Worm (Caenorhabditis elegans) whole organism, L4 larva: ENCODE results near the gene B0280.7.

Experiments
- F10B5.3 ChIP-seq: sonication (generic microtip); optimal IDR thresholded peaks from 2 replicates; lab custom pipeline; 2016; ENCODE audit warnings: mild to moderate bottlenecking, missing genetic modification characterization, missing compliant biosample characterization
- F49E8.2 ChIP-seq: sonication (generic microtip); optimal IDR thresholded peaks from 2 replicates; lab custom pipeline; 2016; ENCODE audit warnings: missing compliant biosample characterization, mild to moderate bottlenecking, missing genetic modification characterization, borderline replicate concordance
- R02D3.7 ChIP-seq: fragments of 150-350 bp; sonication (generic microtip); optimal IDR thresholded peaks from 3 replicates; lab custom pipeline; 2014; ENCODE audit warnings: missing biosample characterization, missing genetic modification characterization
- Y105C5A.15 ChIP-seq: fragments of 200-800 bp; sonication (Bioruptor generic); IDR thresholded peaks from 2 replicates; pipeline ENCODE4 v1.3.6; 2022; ENCODE audit warnings: missing genetic modification characterization, missing compliant biosample characterization
- Y75B8A.6 ChIP-seq: fragments of 200-800 bp; sonication (Bioruptor generic); IDR thresholded peaks from 2 replicates; pipeline ENCODE4 v1.3.6; 2022; ENCODE audit warnings: missing genetic modification reagents, missing genetic modification characterization, missing compliant biosample characterization
- aha-1 ChIP-seq: fragments of 150-350 bp; peaks from one replicate; lab custom pipeline; 2014; ENCODE audit warnings: missing biosample characterization, missing genetic modification characterization
- arid-1 ChIP-seq: fragments of 200-800 bp; sonication (Bioruptor generic); conservative IDR thresholded peaks from 2 replicates; pipeline ENCODE4 v1.3.6; 2022; ENCODE audit warnings: missing genetic modification reagents, missing genetic modification characterization, missing compliant biosample characterization
- ceh-32 ChIP-seq: sonication (generic microtip); optimal IDR thresholded peaks from 2 replicates; lab custom pipeline; 2016; ENCODE audit warnings: mild to moderate bottlenecking, missing genetic modification characterization, missing compliant biosample characterization; ENCODE audit not compliant: poor library complexity
- ceh-44 ChIP-seq: fragments of 200-800 bp; sonication (Bioruptor generic); IDR thresholded peaks from 2 replicates; pipeline ENCODE4 v1.3.6; 2022; ENCODE audit warnings: missing genetic modification reagents, missing genetic modification characterization, missing compliant biosample characterization
- ceh-82 ChIP-seq: sonication (generic microtip); optimal IDR thresholded peaks from 2 replicates; lab custom pipeline; 2017; ENCODE audit warnings: missing biosample characterization, missing genetic modification characterization
- daf-16 ChIP-seq, 3 experiments: sonication (generic microtip); optimal IDR thresholded peaks; 2 replicates each; lab custom pipeline; 2016 to 2017; ENCODE audit warnings: missing genetic modification characterization in 3 of 3, missing genetic modification reagents in 3 of 3, mild to moderate bottlenecking in 2 of 3, missing compliant biosample characterization in 2 of 3, missing biosample characterization in 1 of 3, moderate library complexity in 1 of 3
- dmd-6 ChIP-seq: fragments of 200-800 bp; sonication (Bioruptor generic); IDR thresholded peaks from 2 replicates; pipeline ENCODE4 v1.3.6; 2022; ENCODE audit warnings: missing genetic modification reagents, missing genetic modification characterization, missing compliant biosample characterization
- dmd-8 ChIP-seq: fragments of 200-800 bp; sonication (Bioruptor generic); IDR thresholded peaks from 2 replicates; pipeline ENCODE4 v1.3.6; 2022; ENCODE audit warnings: missing genetic modification characterization, missing compliant biosample characterization
- dpl-1 ChIP-seq: fragments of 150-350 bp; optimal IDR thresholded peaks from 2 replicates; lab custom pipeline; 2014; ENCODE audit warnings: missing biosample characterization, missing genetic modification reagents, missing genetic modification characterization
- dve-1 ChIP-seq: sonication (generic microtip); optimal IDR thresholded peaks from 2 replicates; lab custom pipeline; 2017; ENCODE audit warnings: antibody characterized with exemption, mild to moderate bottlenecking, missing genetic modification characterization, missing compliant biosample characterization; ENCODE audit not compliant: insufficient read depth
- egl-43 ChIP-seq: fragments of 200-800 bp; sonication (Bioruptor generic); IDR thresholded peaks from 2 replicates; pipeline ENCODE4 v1.3.6; 2022; ENCODE audit warnings: missing genetic modification reagents, missing genetic modification characterization, missing compliant biosample characterization
- hlh-11 ChIP-seq: fragments of 200-800 bp; sonication (Bioruptor generic); optimal IDR thresholded peaks from 2 replicates; lab custom pipeline; 2018; ENCODE audit warnings: mild to moderate bottlenecking, missing genetic modification characterization, missing compliant biosample characterization
- hmg-1.1 ChIP-seq: fragments of 200-800 bp; sonication (Bioruptor generic); IDR thresholded peaks from 2 replicates; pipeline ENCODE4 v1.3.6; 2022; ENCODE audit warnings: missing genetic modification reagents, missing genetic modification characterization, missing compliant biosample characterization
- lin-1 ChIP-seq: fragments of 200-800 bp; sonication (Bioruptor generic); IDR thresholded peaks from 2 replicates; pipeline ENCODE4 v1.3.6; 2022; ENCODE audit warnings: missing genetic modification reagents, missing genetic modification characterization, missing compliant biosample characterization
- lin-38 ChIP-seq: fragments of 200-800 bp; sonication (Bioruptor generic); IDR thresholded peaks from 2 replicates; pipeline ENCODE4 v1.3.6; 2022; ENCODE audit warnings: missing genetic modification reagents, missing genetic modification characterization, missing compliant biosample characterization
- lir-3 ChIP-seq: sonication (generic microtip); optimal IDR thresholded peaks from 2 replicates; lab custom pipeline; 2016; ENCODE audit warnings: mild to moderate bottlenecking, missing genetic modification characterization, missing compliant biosample characterization
- lsy-2 ChIP-seq, 2 experiments: fragments of 150-350 bp in 1 of 2; sonication (generic microtip) in 1 of 2; optimal IDR thresholded peaks; 2 replicates each; lab custom pipeline; 2014 to 2017; ENCODE audit warnings: missing biosample characterization in 2 of 2, missing genetic modification characterization in 2 of 2
- madf-5 ChIP-seq, 2 experiments: fragments of 200-800 bp; sonication (Bioruptor generic); IDR thresholded peaks; 2 replicates each; pipeline ENCODE4 v1.3.6; 2022; ENCODE audit warnings: missing compliant biosample characterization in 2 of 2, missing genetic modification characterization in 2 of 2
- mdl-1 ChIP-seq, 2 experiments: fragments of 150-350 bp in 1 of 2; sonication (generic microtip) in 1 of 2; optimal IDR thresholded peaks; 2 replicates each; lab custom pipeline; 2014 to 2017; ENCODE audit warnings: missing biosample characterization in 2 of 2, missing genetic modification characterization in 2 of 2
- mep-1 ChIP-seq: fragments of 150-350 bp; sonication (generic microtip); optimal IDR thresholded peaks from 3 replicates; lab custom pipeline; 2014; ENCODE audit warnings: missing biosample characterization, missing genetic modification characterization
- mes-2 ChIP-seq: sonication (generic microtip); optimal IDR thresholded peaks from 2 replicates; lab custom pipeline; 2016; ENCODE audit warnings: missing genotype, mild to moderate bottlenecking, missing genetic modification characterization, missing compliant biosample characterization; ENCODE audit not compliant: poor library complexity, severe bottlenecking
- mxl-3 ChIP-seq: fragments of 200-800 bp; sonication (Bioruptor generic); optimal IDR thresholded peaks from 2 replicates; lab custom pipeline; 2018; ENCODE audit warnings: mild to moderate bottlenecking, missing genetic modification characterization, missing compliant biosample characterization
- nhr-10 ChIP-seq: fragments of 150-350 bp; optimal IDR thresholded peaks from 2 replicates; lab custom pipeline; 2014; ENCODE audit warnings: missing biosample characterization, missing genetic modification characterization
- nhr-11 ChIP-seq: fragments of 150-350 bp; optimal IDR thresholded peaks from 2 replicates; lab custom pipeline; 2014; ENCODE audit warnings: missing biosample characterization, missing genetic modification characterization
- nhr-111 ChIP-seq: fragments of 200-800 bp; sonication (Bioruptor generic); optimal IDR thresholded peaks from 2 replicates; lab custom pipeline; 2018; ENCODE audit warnings: mild to moderate bottlenecking, missing genetic modification characterization, missing compliant biosample characterization
- nhr-237 ChIP-seq: sonication (generic microtip); optimal IDR thresholded peaks from 2 replicates; lab custom pipeline; 2017; ENCODE audit warnings: missing biosample characterization, missing genetic modification characterization
- nhr-28 ChIP-seq: fragments of 150-350 bp; optimal IDR thresholded peaks from 2 replicates; lab custom pipeline; 2014; ENCODE audit warnings: missing biosample characterization, missing genetic modification characterization
- nhr-77 ChIP-seq: fragments of 150-350 bp; optimal IDR thresholded peaks from 2 replicates; lab custom pipeline; 2014; ENCODE audit warnings: missing biosample characterization, missing genetic modification characterization
- pqm-1 ChIP-seq: sonication (generic microtip); optimal IDR thresholded peaks from 2 replicates; lab custom pipeline; 2017; ENCODE audit warnings: missing biosample characterization, missing genetic modification characterization
- saeg-2 ChIP-seq: fragments of 200-800 bp; sonication (Bioruptor generic); IDR thresholded peaks from 2 replicates; pipeline ENCODE4 v1.3.6; 2022; ENCODE audit warnings: missing genetic modification reagents, missing genetic modification characterization, missing compliant biosample characterization
- sdz-12 ChIP-seq: fragments of 200-800 bp; sonication (Bioruptor generic); optimal IDR thresholded peaks from 2 replicates; lab custom pipeline; 2018; ENCODE audit warnings: mild to moderate bottlenecking, missing genetic modification characterization, missing compliant biosample characterization
- set-16 ChIP-seq: fragments of 200-800 bp; sonication (Bioruptor generic); IDR thresholded peaks from 2 replicates; pipeline ENCODE4 v1.3.6; 2022; ENCODE audit warnings: missing genetic modification reagents, missing genetic modification characterization, missing compliant biosample characterization
- snpc-1.2 ChIP-seq: fragments of 200-800 bp; sonication (Bioruptor generic); IDR thresholded peaks from 2 replicates; pipeline ENCODE4 v1.3.6; 2022; ENCODE audit warnings: missing genetic modification reagents, missing genetic modification characterization, missing compliant biosample characterization
- snpc-4 ChIP-seq: fragments of 150-350 bp; optimal IDR thresholded peaks from 2 replicates; lab custom pipeline; 2014; ENCODE audit warnings: missing biosample characterization, missing genetic modification characterization
- spr-3 ChIP-seq: fragments of 200-800 bp; sonication (Bioruptor generic); optimal IDR thresholded peaks from 2 replicates; lab custom pipeline; 2018; ENCODE audit warnings: mild to moderate bottlenecking, missing genetic modification characterization, missing compliant biosample characterization
- tag-97 ChIP-seq: fragments of 200-800 bp; sonication (Bioruptor generic); IDR thresholded peaks from 2 replicates; pipeline ENCODE4 v1.3.6; 2022; ENCODE audit warnings: missing genetic modification characterization, missing compliant biosample characterization
- unc-130 ChIP-seq: sonication (generic microtip); optimal IDR thresholded peaks from 2 replicates; lab custom pipeline; 2016; ENCODE audit warnings: missing genetic modification reagents, missing genetic modification characterization, missing compliant biosample characterization
- unc-62 ChIP-seq, 3 experiments: fragments of 150-350 bp in 1 of 3; sonication (generic microtip); optimal IDR thresholded peaks in 2 of 3; peaks in 1 of 3; 1 replicate in 1 of 3; 2 replicates in 2 of 3; lab custom pipeline; 2014 to 2017; ENCODE audit warnings: missing biosample characterization in 3 of 3, missing genetic modification characterization in 3 of 3, missing genetic modification reagents in 3 of 3, missing genotype in 1 of 3
- vab-7 ChIP-seq: fragments of 200-800 bp; sonication (Bioruptor generic); IDR thresholded peaks from 2 replicates; pipeline ENCODE4 v1.3.6; 2022; ENCODE audit warnings: missing genetic modification reagents, missing genetic modification characterization, missing compliant biosample characterization
- ztf-7 ChIP-seq: fragments of 150-350 bp; optimal IDR thresholded peaks from 2 replicates; lab custom pipeline; 2014; ENCODE audit warnings: missing biosample characterization, missing genetic modification characterization

B0280.7 gene

DNA sequence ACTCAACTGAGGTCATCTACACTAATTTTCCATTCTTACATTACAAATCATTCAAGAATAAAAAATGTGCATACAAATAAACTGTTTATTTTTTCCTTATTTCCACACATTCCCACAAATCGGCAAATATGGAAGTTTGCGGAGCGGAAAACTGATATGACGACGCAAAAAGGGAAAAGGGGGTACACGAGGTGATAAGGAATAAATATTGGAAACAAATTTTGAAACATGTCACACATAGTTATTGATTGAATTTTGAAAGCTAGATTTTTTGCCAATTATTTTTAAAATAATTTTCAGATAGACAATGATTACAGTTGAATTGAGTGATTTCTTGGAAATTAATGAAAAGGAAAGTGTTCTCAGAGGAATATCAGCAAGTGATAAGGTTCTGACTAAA, 16.9 kb upstream of the B0280.7 start, which contains the start of gene viro-2:
Gene viro-2, plus strand, starts transcription at position 301 of the 400 bp plus-strand sequence.
- peak; percentile 50 for TF ChIP-seq dmd-6

DNA sequence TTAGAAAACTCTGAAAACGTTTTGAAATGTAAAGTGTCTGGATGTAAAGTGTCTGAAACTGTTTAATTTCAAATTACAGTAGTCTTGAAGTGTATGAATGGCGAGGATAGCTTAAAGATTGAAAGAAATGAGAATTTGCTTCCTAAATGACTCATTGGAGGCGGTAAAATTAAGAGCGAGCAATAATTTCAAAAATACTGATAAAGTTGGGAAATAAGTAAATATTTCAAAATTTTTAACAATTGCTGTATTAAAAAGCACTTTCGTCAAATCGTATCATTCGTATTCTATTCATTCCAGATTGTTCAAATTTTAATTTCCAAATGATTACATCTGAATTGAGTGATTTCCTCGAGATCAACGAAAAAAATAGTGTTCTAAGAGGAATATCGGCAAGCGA, 12.7 kb upstream of the B0280.7 start, which contains the start of gene B0280.2:
Gene B0280.2, plus strand, starts transcription at position 301 of the 400 bp plus-strand sequence.
- TF ChIP-seq set-16 (GFP tag; lab: Robert Waterston, UW), result no peak
- no peak for TF ChIP-seq nhr-237 (tag; lab: Kevin White, UChicago)
- TF ChIP-seq F10B5.3, result no peak
- no peak for TF ChIP-seq egl-43 (GFP tag; lab: Robert Waterston, UW)
- TF ChIP-seq F49E8.2 (tag; lab: Kevin White, UChicago), result no peak
- no peak for TF ChIP-seq hmg-1.1 (GFP tag; lab: Robert Waterston, UW)
- no peak for TF ChIP-seq nhr-111 (GFP tag; lab: Kevin White, UChicago)
- TF ChIP-seq, all 104 proteins: peak for 0

DNA sequence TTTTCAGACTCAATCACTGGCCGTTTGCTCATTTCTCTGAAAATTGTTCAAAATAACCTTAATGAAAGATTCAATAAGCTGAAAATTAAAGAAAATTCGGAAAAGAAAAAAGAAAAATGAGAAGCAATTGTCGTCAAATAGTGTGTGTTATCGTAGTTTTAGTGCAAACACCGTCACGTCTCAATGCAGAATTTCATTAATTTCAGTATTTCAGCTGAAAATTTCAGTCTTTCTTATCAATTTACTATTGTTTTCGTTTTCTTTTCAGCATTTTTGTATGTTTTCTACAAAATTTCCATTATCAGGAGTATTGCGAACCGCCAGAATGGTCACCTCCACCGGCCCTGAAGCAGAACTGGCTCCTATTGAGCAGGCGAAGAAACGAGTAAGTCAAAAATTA, 11.2 kb upstream of the B0280.7 start, which contains the start of the genes B0280.9 and rpia-1:
Gene B0280.9, minus strand, starts transcription at position 36 of the 400 bp plus-strand sequence.
Gene rpia-1, plus strand, starts transcription at position 269 of the 400 bp plus-strand sequence.
- TF ChIP-seq snpc-4 (tag; lab: Kevin White, UChicago) (no peak), dve-1 (peak; percentile 52), madf-5 (GFP tag; IDR thresholded peaks at IDR 0.05; lab: Robert Waterston, UW) (no peak), unc-62 (GFP tag; optimal IDR thresholded peaks at IDR 0.05 in 1 of 2; lab: Kevin White, UChicago) (peak in 1 of 2 experiments; percentile 73), unc-62 (tag; optimal IDR thresholded peaks at IDR 0.05; lab: Kevin White, UChicago) (no peak), hlh-11 (tag; lab: Kevin White, UChicago) (peak; percentile 40), R02D3.7 (no peak), aha-1 (peak; percentile 79), nhr-28 (tag; lab: Kevin White, UChicago) (peak; percentile 6), nhr-77 (tag; lab: Kevin White, UChicago) (peak; percentile 41), vab-7 (GFP tag; lab: Robert Waterston, UW) (no peak), dmd-8 (no peak), mep-1 (tag; lab: Kevin White, UChicago) (peak; percentile 25), daf-16 (GFP tag; optimal IDR thresholded peaks at IDR 0.05; lab: Kevin White, UChicago) (no peak), daf-16 (tag; optimal IDR thresholded peaks at IDR 0.05; lab: Kevin White, UChicago) (peak; percentile 72), lsy-2 (tag; optimal IDR thresholded peaks at IDR 0.05; lab: Kevin White, UChicago) (peak; percentile 42 to 96), lin-1 (GFP tag; lab: Robert Waterston, UW) (no peak), mes-2 (tag; lab: Kevin White, UChicago) (peak; percentile 44), lir-3 (no peak), Y75B8A.6 (GFP tag; lab: Robert Waterston, UW) (no peak), ztf-7 (peak; percentile 5), Y105C5A.15 (GFP tag; lab: Robert Waterston, UW) (no peak), dpl-1 (GFP tag; lab: Kevin White, UChicago) (peak; percentile 6), arid-1 (GFP tag; lab: Robert Waterston, UW) (no peak), pqm-1 (peak; percentile 23), nhr-10 (peak; percentile 16)

DNA sequence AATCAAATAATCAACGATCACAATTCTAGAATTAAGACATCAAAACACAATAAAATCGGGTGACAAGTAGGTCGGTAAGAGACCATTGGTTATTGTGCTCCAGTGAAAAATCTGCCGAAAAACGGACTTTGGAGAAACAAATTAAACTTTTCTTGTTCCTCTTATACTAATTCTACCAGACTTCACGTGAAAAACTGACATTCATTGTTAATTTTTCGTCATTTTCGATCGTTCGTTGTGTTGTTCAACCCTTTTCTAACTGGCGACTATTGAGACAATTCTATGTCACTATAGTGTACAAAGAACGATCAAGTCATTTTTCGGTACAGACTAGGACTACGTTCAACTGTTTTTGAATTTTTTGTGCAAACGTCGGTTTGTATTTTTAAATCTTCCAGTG, 8.8 kb upstream of the B0280.7 start:
- TF ChIP-seq unc-62 (GFP tag; optimal IDR thresholded peaks at IDR 0.05 in 1 of 2; lab: Kevin White, UChicago) (no peak), unc-62 (tag; optimal IDR thresholded peaks at IDR 0.05; lab: Kevin White, UChicago) (no peak), ceh-82 (no peak), saeg-2 (GFP tag; lab: Robert Waterston, UW) (no peak), mdl-1 (tag; optimal IDR thresholded peaks at IDR 0.05; lab: Kevin White, UChicago) (no peak), R02D3.7 (no peak), spr-3 (GFP tag; lab: Kevin White, UChicago) (no peak), arid-1 (GFP tag; lab: Robert Waterston, UW) (0 out of 2 replicates have a peak, but pooled peaks have one; percentile 14), lin-1 (GFP tag; lab: Robert Waterston, UW) (no peak), F49E8.2 (tag; lab: Kevin White, UChicago) (no peak), nhr-11 (no peak), tag-97 (GFP tag; lab: Robert Waterston, UW) (no peak), mxl-3 (no peak), ceh-32 (no peak), lin-38 (GFP tag; lab: Robert Waterston, UW) (no peak), sdz-12 (no peak), snpc-1.2 (GFP tag; lab: Robert Waterston, UW) (no peak), ceh-44 (no peak), unc-130 (GFP tag; lab: Kevin White, UChicago) (no peak)
